Fruit fly (Drosophila melanogaster) whole organism, embryonic: Measurements from ENCODE around the gene mRpS11.
A peak's percentile ranks its signal among the peaks of the same experiment; 100 is the strongest.

ENCODE experiments used
- B-H2 ChIP-seq: fragments of 200-800 bp; sonication (Bioruptor generic); optimal IDR thresholded peaks from 2 replicates; lab custom pipeline; 2018; ENCODE audit warnings: missing biosample characterization, mild to moderate bottlenecking, missing genetic modification characterization
- BEAF-32 ChIP-seq: fragments of 200-800 bp; sonication (Bioruptor generic); optimal IDR thresholded peaks from 3 replicates; lab custom pipeline; 2017; ENCODE audit warnings: missing biosample characterization, missing genetic modification characterization, mild to moderate bottlenecking, moderate library complexity, missing genetic modification reagents
- Bdp1 ChIP-seq: fragments of 200-800 bp; sonication (Bioruptor generic); optimal IDR thresholded peaks from 3 replicates; lab custom pipeline; 2016; ENCODE audit warnings: missing biosample characterization, missing genetic modification characterization
- CG10274 ChIP-seq: fragments of 200-800 bp; sonication (Bioruptor generic); optimal IDR thresholded peaks from 3 replicates; lab custom pipeline; 2017; ENCODE audit warnings: missing biosample characterization, mild to moderate bottlenecking, missing genetic modification characterization
- CG11504 ChIP-seq: fragments of 200-800 bp; sonication (Bioruptor generic); optimal IDR thresholded peaks from 3 replicates; lab custom pipeline; 2019; ENCODE audit warnings: missing biosample characterization, mild to moderate bottlenecking, missing genetic modification characterization, moderate library complexity
- CG11695 ChIP-seq: fragments of 200-800 bp; sonication (Bioruptor generic); IDR thresholded peaks from 3 replicates; pipeline ENCODE4 v1.3.6; 2022; ENCODE audit warnings: missing biosample characterization, missing genetic modification characterization
- CG12659 ChIP-seq: fragments of 200-800 bp; sonication (Bioruptor generic); optimal IDR thresholded peaks from 3 replicates; lab custom pipeline; 2017; ENCODE audit warnings: mild to moderate bottlenecking, missing biosample characterization, missing genetic modification reagents, missing genetic modification characterization
- CG17328 ChIP-seq: fragments of 200-800 bp; sonication (Bioruptor generic); IDR thresholded peaks from 2 replicates; pipeline ENCODE4 v1.3.6; 2022; ENCODE audit warnings: missing biosample characterization, missing genetic modification characterization
- CG17359 ChIP-seq: fragments of 200-800 bp; sonication (Bioruptor generic); optimal IDR thresholded peaks from 3 replicates; lab custom pipeline; 2018; ENCODE audit warnings: missing biosample characterization, mild to moderate bottlenecking, missing genetic modification characterization, moderate library complexity
- CG17361 ChIP-seq: fragments of 200-800 bp; sonication (Bioruptor generic); IDR thresholded peaks from 3 replicates; pipeline ENCODE4 v1.3.6; 2022; ENCODE audit warnings: missing biosample characterization, missing genetic modification characterization
- CG18011 ChIP-seq: fragments of 200-800 bp; sonication (Bioruptor generic); optimal IDR thresholded peaks from 2 replicates; lab custom pipeline; 2017; ENCODE audit warnings: missing biosample characterization, missing genetic modification characterization, mild to moderate bottlenecking, moderate library complexity, missing genotype
- CG30403 ChIP-seq: fragments of 200-800 bp; sonication (Bioruptor generic); optimal IDR thresholded peaks from 3 replicates; lab custom pipeline; 2016; ENCODE audit warnings: missing biosample characterization, missing genetic modification characterization
- CG31365 ChIP-seq: fragments of 200-800 bp; sonication (Bioruptor generic); optimal IDR thresholded peaks from 2 replicates; lab custom pipeline; 2018; ENCODE audit warnings: missing biosample characterization, mild to moderate bottlenecking, missing genetic modification characterization
- CG32532 ChIP-seq: fragments of 200-800 bp; sonication (Bioruptor generic); IDR thresholded peaks from 2 replicates; pipeline ENCODE4 v1.3.6; 2022; ENCODE audit warnings: missing biosample characterization, missing genetic modification characterization
- CG3726 ChIP-seq: fragments of 200-800 bp; sonication (Bioruptor generic); IDR thresholded peaks from 3 replicates; pipeline ENCODE4, ENCODE4 v1.3.6; 2022; ENCODE audit warnings: missing biosample characterization, missing genetic modification characterization
- CG4360 ChIP-seq: fragments of 200-800 bp; sonication (Bioruptor generic); IDR thresholded peaks from 2 replicates; pipeline ENCODE4 v1.3.6; 2022; ENCODE audit warnings: missing biosample characterization, missing genetic modification characterization
- CG6254 ChIP-seq: fragments of 200-800 bp; sonication (Bioruptor generic); optimal IDR thresholded peaks from 3 replicates; lab custom pipeline; 2017; ENCODE audit warnings: mild to moderate bottlenecking, missing biosample characterization, missing genetic modification reagents, missing genetic modification characterization
- CG6683 ChIP-seq: fragments of 200-800 bp; sonication (Bioruptor generic); optimal IDR thresholded peaks from 2 replicates; lab custom pipeline; 2017; ENCODE audit warnings: missing biosample characterization, mild to moderate bottlenecking, missing genetic modification characterization, missing genetic modification reagents
- CG6813 ChIP-seq: fragments of 200-800 bp; sonication (Bioruptor generic); optimal IDR thresholded peaks from 2 replicates; lab custom pipeline; 2017; ENCODE audit warnings: missing biosample characterization, missing genetic modification characterization, mild to moderate bottlenecking, moderate library complexity, missing genetic modification reagents
- CG7556 ChIP-seq: fragments of 200-800 bp; sonication (Bioruptor generic); optimal IDR thresholded peaks from 2 replicates; lab custom pipeline; 2017; ENCODE audit warnings: missing biosample characterization, mild to moderate bottlenecking, missing genetic modification characterization
- CG7928 ChIP-seq: fragments of 200-800 bp; sonication (Bioruptor generic); optimal IDR thresholded peaks from 2 replicates; lab custom pipeline; 2017; ENCODE audit warnings: missing biosample characterization, mild to moderate bottlenecking, missing genetic modification characterization
- Chrac-16 ChIP-seq: fragments of 200-800 bp; sonication (Bioruptor generic); optimal IDR thresholded peaks from 3 replicates; lab custom pipeline; 2016; ENCODE audit warnings: missing biosample characterization, missing genetic modification characterization
- HLH4C ChIP-seq: fragments of 200-800 bp; sonication (Bioruptor generic); IDR thresholded peaks from 3 replicates; pipeline ENCODE4 v1.3.6; 2022; ENCODE audit warnings: missing biosample characterization, missing genetic modification characterization; ENCODE audit not compliant: partially characterized antibody
- HLH54F ChIP-seq: fragments of 200-800 bp; sonication (Bioruptor generic); optimal IDR thresholded peaks from 3 replicates; lab custom pipeline; 2016; ENCODE audit warnings: missing biosample characterization, missing genetic modification characterization
- Hand ChIP-seq: fragments of 200-800 bp; sonication (Bioruptor generic); optimal IDR thresholded peaks from 2 replicates; lab custom pipeline; 2017; ENCODE audit warnings: mild to moderate bottlenecking, missing biosample characterization, missing genetic modification reagents, missing genetic modification characterization
- Hr3 ChIP-seq: fragments of 200-800 bp; sonication (Bioruptor generic); optimal IDR thresholded peaks from 3 replicates; lab custom pipeline; 2016; ENCODE audit warnings: missing biosample characterization, missing genetic modification characterization
- Hr51 ChIP-seq, 2 experiments: fragments of 200-800 bp; sonication (Bioruptor generic); optimal IDR thresholded peaks; 2 replicates in 1 of 2; 3 replicates in 1 of 2; lab custom pipeline; 2016 to 2018; ENCODE audit warnings: missing biosample characterization in 2 of 2, missing genetic modification characterization in 2 of 2, mild to moderate bottlenecking in 1 of 2, moderate library complexity in 1 of 2
- Jarid2 ChIP-seq: fragments of 200-800 bp; sonication (Bioruptor generic); optimal IDR thresholded peaks from 3 replicates; lab custom pipeline; 2017; ENCODE audit warnings: mild to moderate bottlenecking, missing biosample characterization, missing genetic modification reagents, missing genetic modification characterization
- Myb ChIP-seq: fragments of 200-800 bp; sonication (Bioruptor generic); optimal IDR thresholded peaks from 2 replicates; lab custom pipeline; 2016; ENCODE audit warnings: missing biosample characterization, missing genetic modification characterization
- NC2β ChIP-seq: fragments of 200-800 bp; sonication (Bioruptor generic); optimal IDR thresholded peaks from 2 replicates; lab custom pipeline; 2016; ENCODE audit warnings: missing biosample characterization, missing genetic modification characterization
- Opbp ChIP-seq: fragments of 200-800 bp; sonication (Bioruptor generic); IDR thresholded peaks from 3 replicates; pipeline ENCODE4 v1.3.6; 2022; ENCODE audit warnings: missing biosample characterization, missing genetic modification characterization; ENCODE audit not compliant: partially characterized antibody
- Rx ChIP-seq: fragments of 200-800 bp; sonication (Bioruptor generic); IDR thresholded peaks from 2 replicates; pipeline ENCODE4 v1.3.6; 2022; ENCODE audit warnings: missing biosample characterization, missing genetic modification characterization
- Usf ChIP-seq: fragments of 200-800 bp; sonication (Bioruptor generic); optimal IDR thresholded peaks from 2 replicates; lab custom pipeline; 2017; ENCODE audit warnings: missing genotype, missing biosample characterization, missing genetic modification characterization
- bbx ChIP-seq: fragments of 200-800 bp; sonication (Bioruptor generic); IDR thresholded peaks from 2 replicates; pipeline ENCODE4 v1.3.6; 2022; ENCODE audit warnings: missing biosample characterization, missing genetic modification characterization; ENCODE audit not compliant: partially characterized antibody
- cato ChIP-seq: fragments of 200-800 bp; sonication (Bioruptor generic); optimal IDR thresholded peaks from 2 replicates; lab custom pipeline; 2016; ENCODE audit warnings: missing biosample characterization, missing genetic modification characterization, borderline replicate concordance
- chm ChIP-seq: fragments of 200-800 bp; sonication (Bioruptor generic); IDR thresholded peaks from 2 replicates; pipeline ENCODE4 v1.3.6; 2022; ENCODE audit warnings: missing biosample characterization, missing genetic modification characterization
- dmrt11E ChIP-seq: fragments of 200-800 bp; sonication (Bioruptor generic); optimal IDR thresholded peaks from 3 replicates; lab custom pipeline; 2018; ENCODE audit warnings: missing biosample characterization, mild to moderate bottlenecking, missing genetic modification characterization, moderate library complexity
- exex ChIP-seq: fragments of 200-800 bp; sonication (Bioruptor generic); optimal IDR thresholded peaks from 4 replicates; lab custom pipeline; 2018; ENCODE audit warnings: missing biosample characterization, mild to moderate bottlenecking, missing genetic modification characterization, moderate library complexity
- hb ChIP-seq: fragments of 200-800 bp; sonication (Bioruptor generic); IDR thresholded peaks from 3 replicates; pipeline ENCODE4 v1.3.6; 2022; ENCODE audit warnings: missing biosample characterization, missing genetic modification characterization; ENCODE audit not compliant: partially characterized antibody
- klu ChIP-seq: fragments of 200-800 bp; sonication (Bioruptor generic); IDR thresholded peaks from 2 replicates; pipeline ENCODE4 v1.3.6; 2022; ENCODE audit warnings: missing biosample characterization, missing genetic modification characterization
- lbe ChIP-seq: fragments of 200-800 bp; sonication (Bioruptor generic); optimal IDR thresholded peaks from 2 replicates; lab custom pipeline; 2016; ENCODE audit warnings: missing biosample characterization, mild to moderate bottlenecking, missing genetic modification characterization
- oc ChIP-seq: fragments of 200-800 bp; sonication (Bioruptor generic); optimal IDR thresholded peaks from 2 replicates; lab custom pipeline; 2018; ENCODE audit warnings: missing biosample characterization, mild to moderate bottlenecking, missing genetic modification characterization, moderate library complexity
- otp ChIP-seq: fragments of 200-800 bp; sonication (Bioruptor generic); IDR thresholded peaks from 3 replicates; pipeline ENCODE4, ENCODE4 v1.3.6; 2022; ENCODE audit warnings: missing biosample characterization, missing genetic modification characterization
- phol ChIP-seq: fragments of 200-800 bp; sonication (Bioruptor generic); optimal IDR thresholded peaks from 3 replicates; lab custom pipeline; 2018; ENCODE audit warnings: missing biosample characterization, mild to moderate bottlenecking, missing genetic modification characterization, moderate library complexity
- sima ChIP-seq: fragments of 200-800 bp; sonication (Bioruptor generic); optimal IDR thresholded peaks from 2 replicates; lab custom pipeline; 2016; ENCODE audit warnings: missing biosample characterization, missing genetic modification characterization
- sisA ChIP-seq: fragments of 200-800 bp; sonication (Bioruptor generic); IDR thresholded peaks from 2 replicates; pipeline ENCODE4 v1.3.6; 2022; ENCODE audit warnings: missing biosample characterization, missing genetic modification characterization
- sqz ChIP-seq: fragments of 200-800 bp; sonication (Bioruptor generic); optimal IDR thresholded peaks from 3 replicates; lab custom pipeline; 2018; ENCODE audit warnings: missing biosample characterization, mild to moderate bottlenecking, missing genetic modification characterization
- trh ChIP-seq: fragments of 200-800 bp; sonication (Bioruptor generic); optimal IDR thresholded peaks from 2 replicates; lab custom pipeline; 2016; ENCODE audit warnings: missing biosample characterization, missing genetic modification characterization
- ttk ChIP-seq: fragments of 200-800 bp; sonication (Bioruptor generic); IDR thresholded peaks from 2 replicates; pipeline ENCODE4 v2.1.2; 2022; ENCODE audit warnings: missing biosample characterization, missing genetic modification characterization
- vvl ChIP-seq: fragments of 200-800 bp; sonication (Bioruptor generic); IDR thresholded peaks from 2 replicates; pipeline ENCODE4 v1.3.6; 2022; ENCODE audit warnings: missing biosample characterization, missing genetic modification characterization

Gene mRpS11

dm6 chr3R:17048867-17049266, 23.7 kb upstream of the mRpS11 start (continued):
- TF ChIP-seq CG6254 (GFP tag; lab: Kevin White, UChicago) (no peak), CG17359 (peak; percentile 7), CG3726 (no peak), vvl (GFP tag; lab: Robert Waterston, UW) (peak; percentile 20; the same call in 1 of the 2 replicates), Myb (GFP tag; lab: Kevin White, UChicago) (no peak), chm (GFP tag; lab: Robert Waterston, UW) (no peak), klu (no peak), sima (no peak), NC2β (GFP tag; lab: Kevin White, UChicago) (no peak), CG10274 (GFP tag; lab: Kevin White, UChicago) (no peak), ttk (GFP tag; lab: Robert Waterston, UW) (0 out of 2 replicates have a peak, but pooled peaks have one; percentile 35), Hr51 (GFP tag; optimal IDR thresholded peaks at IDR 0.05; lab: Kevin White, UChicago) (no peak), Usf (GFP tag; lab: Kevin White, UChicago) (peak; percentile 15), Hand (GFP tag; lab: Kevin White, UChicago) (no peak), CG4360 (GFP tag; lab: Robert Waterston, UW) (no peak), bbx (GFP tag; lab: Robert Waterston, UW) (no peak), Rx (GFP tag; lab: Robert Waterston, UW) (no peak), B-H2 (GFP tag; lab: Kevin White, UChicago) (no peak), oc (tag; lab: Kevin White, UChicago) (no peak), CG17328 (GFP tag; lab: Robert Waterston, UW) (no peak; the same call in 1 of the 2 replicates), BEAF-32 (GFP tag; lab: Kevin White, UChicago) (no peak), CG18011 (no peak), lbe (GFP tag; lab: Kevin White, UChicago) (no peak), CG11504 (tag; lab: Kevin White, UChicago) (peak; percentile 32), exex (tag; lab: Kevin White, UChicago) (no peak), HLH4C (GFP tag; lab: Robert Waterston, UW) (no peak), Bdp1 (GFP tag; lab: Kevin White, UChicago) (no peak), CG11695 (no peak), trh (no peak), cato (GFP tag; lab: Kevin White, UChicago) (no peak), CG12659 (peak; percentile 24), HLH54F (no peak), otp (GFP tag; lab: Robert Waterston, UW) (no peak), sisA (GFP tag; lab: Robert Waterston, UW) (no peak), dmrt11E (tag; lab: Kevin White, UChicago) (peak; percentile 63), sqz (GFP tag; lab: Kevin White, UChicago) (no peak), Opbp (GFP tag; lab: Robert Waterston, UW) (no peak), CG6813 (GFP tag; lab: Kevin White, UChicago) (peak; percentile 3), CG6683 (GFP tag; lab: Kevin White, UChicago) (peak; percentile 16), hb (no peak), Jarid2 (GFP tag; lab: Kevin White, UChicago) (no peak), CG31365 (tag; lab: Kevin White, UChicago) (no peak), CG30403 (peak; percentile 38), CG32532 (GFP tag; lab: Robert Waterston, UW) (no peak), CG7556 (GFP tag; lab: Kevin White, UChicago) (peak; percentile 68), phol (peak; percentile 26), Chrac-16 (GFP tag; lab: Kevin White, UChicago) (no peak), CG17361 (GFP tag; lab: Robert Waterston, UW) (peak; percentile 63), Hr3 (GFP tag; lab: Kevin White, UChicago) (peak; percentile 28), CG7928 (no peak)
